Fruit fly (Drosophila melanogaster) whole organism, pupa: ENCODE data around the gene CG14546.

Source experiments
- CG10348 ChIP-seq: fragments of 200-800 bp; sonication (Bioruptor generic); IDR thresholded peaks from 2 replicates; pipeline ENCODE4 v1.3.6; 2022; ENCODE audit warnings: missing biosample characterization, missing genetic modification characterization
- CG12605 ChIP-seq: fragments of 200-800 bp; sonication (Bioruptor generic); IDR thresholded peaks from 2 replicates; pipeline ENCODE4 v1.3.6; 2022; ENCODE audit warnings: missing biosample characterization, missing genetic modification characterization
- CG13204 ChIP-seq: fragments of 200-800 bp; sonication (Bioruptor generic); optimal IDR thresholded peaks from 2 replicates; lab custom pipeline; 2018; ENCODE audit warnings: missing biosample characterization, mild to moderate bottlenecking, missing genetic modification characterization, moderate library complexity
- CG14655 ChIP-seq: fragments of 200-800 bp; sonication (Bioruptor generic); optimal IDR thresholded peaks from 3 replicates; lab custom pipeline; 2017; ENCODE audit warnings: mild to moderate bottlenecking, missing biosample characterization, missing genetic modification reagents, missing genetic modification characterization
- CG15710 ChIP-seq: fragments of 200-800 bp; sonication (Bioruptor generic); optimal IDR thresholded peaks from 2 replicates; lab custom pipeline; 2018; ENCODE audit warnings: missing biosample characterization, mild to moderate bottlenecking, missing genetic modification characterization, moderate library complexity
- CG17806 ChIP-seq: fragments of 200-800 bp; sonication (Bioruptor generic); optimal IDR thresholded peaks from 2 replicates; lab custom pipeline; 2018; ENCODE audit warnings: missing biosample characterization, mild to moderate bottlenecking, missing genetic modification characterization, moderate library complexity
- CG32121 ChIP-seq: fragments of 200-800 bp; sonication (Bioruptor generic); IDR thresholded peaks from 2 replicates; pipeline ENCODE4 v1.3.6; 2022; ENCODE audit warnings: missing biosample characterization, missing genetic modification characterization
- CG34367 ChIP-seq: fragments of 200-800 bp; sonication (Bioruptor generic); optimal IDR thresholded peaks from 2 replicates; lab custom pipeline; 2018; ENCODE audit warnings: missing biosample characterization, mild to moderate bottlenecking, missing genetic modification characterization
- CG4496 ChIP-seq: fragments of 200-800 bp; sonication (Bioruptor generic); IDR thresholded peaks from 3 replicates; pipeline ENCODE4 v1.3.6; 2022; ENCODE audit warnings: missing biosample characterization, missing genetic modification characterization
- CG8159 ChIP-seq: fragments of 200-800 bp; sonication (Bioruptor generic); optimal IDR thresholded peaks from 3 replicates; lab custom pipeline; 2018; ENCODE audit warnings: missing biosample characterization, mild to moderate bottlenecking, missing genetic modification characterization, moderate library complexity
- CG8301 ChIP-seq: fragments of 200-800 bp; sonication (Bioruptor generic); optimal IDR thresholded peaks from 2 replicates; lab custom pipeline; 2018; ENCODE audit warnings: missing biosample characterization, mild to moderate bottlenecking, missing genetic modification characterization
- CG9948 ChIP-seq: fragments of 200-800 bp; sonication (Bioruptor generic); optimal IDR thresholded peaks from 2 replicates; lab custom pipeline; 2018; ENCODE audit warnings: missing biosample characterization, mild to moderate bottlenecking, missing genetic modification characterization, moderate library complexity
- D1 ChIP-seq: fragments of 200-800 bp; sonication (Bioruptor generic); optimal IDR thresholded peaks from 2 replicates; lab custom pipeline; 2018; ENCODE audit warnings: missing biosample characterization, mild to moderate bottlenecking, missing genetic modification characterization, moderate library complexity
- EcR ChIP-seq: fragments of 200-800 bp; sonication (Bioruptor generic); optimal IDR thresholded peaks from 3 replicates; lab custom pipeline; 2019; ENCODE audit warnings: missing biosample characterization, missing genetic modification characterization, mild to moderate bottlenecking, moderate library complexity, missing genetic modification reagents
- Ets98B ChIP-seq: fragments of 200-800 bp; sonication (Bioruptor generic); IDR thresholded peaks from 2 replicates; pipeline ENCODE4 v1.3.6; 2022; ENCODE audit warnings: missing biosample characterization, missing genetic modification characterization
- Pif1A ChIP-seq: fragments of 200-800 bp; sonication (Bioruptor generic); optimal IDR thresholded peaks from 3 replicates; lab custom pipeline; 2016; ENCODE audit warnings: missing biosample characterization, missing genetic modification characterization
- Pif1B ChIP-seq: fragments of 200-800 bp; sonication (Bioruptor generic); optimal IDR thresholded peaks from 3 replicates; lab custom pipeline; 2016; ENCODE audit warnings: missing biosample characterization, missing genetic modification characterization
- Snoo ChIP-seq: fragments of 200-800 bp; sonication (Bioruptor generic); optimal IDR thresholded peaks from 3 replicates; lab custom pipeline; 2017; ENCODE audit warnings: missing biosample characterization, mild to moderate bottlenecking, missing genetic modification characterization, inconsistent platforms
- fd96Ca ChIP-seq: fragments of 200-800 bp; sonication (Bioruptor generic); IDR thresholded peaks from 3 replicates; pipeline ENCODE4 v1.3.6; 2022; ENCODE audit warnings: missing biosample characterization, missing genetic modification characterization
- gl ChIP-seq: fragments of 200-800 bp; sonication (Bioruptor generic); optimal IDR thresholded peaks from 2 replicates; lab custom pipeline; 2018; ENCODE audit warnings: missing biosample characterization, mild to moderate bottlenecking, missing genetic modification characterization
- rn ChIP-seq: fragments of 200-800 bp; sonication (Bioruptor generic); IDR thresholded peaks from 2 replicates; pipeline ENCODE4 v1.3.6; 2022; ENCODE audit warnings: missing biosample characterization, missing genetic modification characterization

Gene CG14546

dm6 chr3R:25883877-25884276 lies 38.6 kb downstream of the CG14546 start:
- TF ChIP-seq EcR (GFP tag; lab: Kevin White, UChicago) (peak; percentile 84), D1 (no peak), CG32121 (GFP tag; lab: Robert Waterston, UW) (no peak), CG12605 (no peak), CG4496 (GFP tag; lab: Robert Waterston, UW) (no peak)

- TF ChIP-seq CG17806 (tag; lab: Kevin White, UChicago) (no peak), CG8159 (no peak), D1 (no peak), CG8301 (tag; lab: Kevin White, UChicago) (peak; percentile 22), CG15710 (tag; lab: Kevin White, UChicago) (no peak), CG34367 (no peak), CG12605 (no peak), Snoo (tag; lab: Kevin White, UChicago) (no peak), CG14655 (peak; percentile 42), Pif1A (no peak), EcR (GFP tag; lab: Kevin White, UChicago) (no peak), gl (tag; lab: Kevin White, UChicago) (no peak), CG13204 (GFP tag; lab: Kevin White, UChicago) (no peak), CG10348 (GFP tag; lab: Robert Waterston, UW) (no peak), CG32121 (GFP tag; lab: Robert Waterston, UW) (no peak)
Observed at dm6 chr3R:25882606-25883266, 39.7 kb downstream of the CG14546 start.

- TF ChIP-seq CG9948 (tag; lab: Kevin White, UChicago) (no peak), CG4496 (GFP tag; lab: Robert Waterston, UW) (no peak), CG32121 (GFP tag; lab: Robert Waterston, UW) (no peak), Pif1A (no peak), Snoo (tag; lab: Kevin White, UChicago) (no peak), CG34367 (no peak), rn (GFP tag; lab: Robert Waterston, UW) (no peak)
Observed at dm6 chr3R:25881915-25882314, 40.5 kb downstream of the CG14546 start, which contains the start of gene SppL. SppL (plus strand) TSS chr3R:25881984.

dm6 chr3R:25880971-25881809 lies 41.2 kb downstream of the CG14546 start, which contains the start of gene Tsp96F:
Tsp96F (minus strand) TSS chr3R:25881427.
- TF ChIP-seq CG9948 (tag; lab: Kevin White, UChicago) (no peak), CG34367 (no peak), EcR (GFP tag; lab: Kevin White, UChicago) (peak; percentile 14), gl (tag; lab: Kevin White, UChicago) (no peak), CG12605 (peak; percentile 42), D1 (peak; percentile 18), CG17806 (tag; lab: Kevin White, UChicago) (no peak), CG4496 (GFP tag; lab: Robert Waterston, UW) (0 out of 3 replicates have a peak, but pooled peaks have one; percentile 40), fd96Ca (GFP tag; lab: Robert Waterston, UW) (no peak)

- TF ChIP-seq fd96Ca (GFP tag; lab: Robert Waterston, UW) (no peak), CG9948 (tag; lab: Kevin White, UChicago) (peak; percentile 67), CG14655 (peak; percentile 63), CG8159 (peak; percentile 63), Pif1A (peak; percentile 4), EcR (GFP tag; lab: Kevin White, UChicago) (no peak), CG17806 (tag; lab: Kevin White, UChicago) (peak; percentile 57), CG32121 (GFP tag; lab: Robert Waterston, UW) (peak; percentile 59; the same call in 1 of the 2 replicates), Ets98B (GFP tag; lab: Robert Waterston, UW) (peak; percentile 11; the same call in 1 of the 2 replicates), CG13204 (GFP tag; lab: Kevin White, UChicago) (peak; percentile 42), CG15710 (tag; lab: Kevin White, UChicago) (peak; percentile 59), D1 (no peak), Pif1B (peak; percentile 1), gl (tag; lab: Kevin White, UChicago) (no peak), CG8301 (tag; lab: Kevin White, UChicago) (no peak), CG4496 (GFP tag; lab: Robert Waterston, UW) (peak; percentile 61), CG12605 (peak; percentile 11), Snoo (tag; lab: Kevin White, UChicago) (peak; percentile 48), CG34367 (peak; percentile 14), CG10348 (GFP tag; lab: Robert Waterston, UW) (no peak), rn (GFP tag; lab: Robert Waterston, UW) (0 out of 2 replicates have a peak, but pooled peaks have one; percentile 18)
Observed at dm6 chr3R:25880198-25880970, 42.0 kb downstream of the CG14546 start.
